Fruit fly (Drosophila melanogaster) whole organism: ENCODE measurements around the gene Tet.

Source experiments
- CG8478 ChIP-seq: fragments of >200 bp; optimal IDR thresholded peaks from 2 replicates; lab custom pipeline; 2018; ENCODE audit warnings: inconsistent platforms
- Dll ChIP-seq: fragments of >200 bp; optimal IDR thresholded peaks from 2 replicates; lab custom pipeline; 2017
- psq ChIP-seq: fragments of >200 bp; optimal IDR thresholded peaks from 2 replicates; lab custom pipeline; 2017

DNA sequence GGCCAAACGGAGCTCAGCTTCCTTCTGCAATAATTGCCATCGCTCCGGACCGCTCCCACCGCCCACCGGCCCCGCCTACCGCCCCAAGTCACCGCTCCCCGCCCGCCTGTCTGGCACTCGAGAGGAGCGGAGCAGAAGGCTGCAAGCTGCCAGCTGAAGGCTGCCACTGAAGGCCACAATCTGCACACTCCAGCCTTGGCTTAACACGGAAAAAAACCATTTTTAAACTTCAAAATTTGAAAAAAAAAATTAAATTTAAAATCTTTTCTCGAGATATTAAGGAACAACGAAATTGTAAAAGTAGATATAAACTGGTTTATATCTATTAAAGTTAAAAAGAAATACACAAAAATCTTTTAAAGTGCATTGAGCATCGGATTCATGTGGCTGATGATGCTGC is 49.0 kb downstream of the Tet start:
- no peak for TF ChIP-seq CG8478 (lab: Kevin White, UChicago)
- TF ChIP-seq psq (lab: Kevin White, UChicago): no peak
- no peak for TF ChIP-seq Dll (lab: Kevin White, UChicago)
